Fruit fly (Drosophila melanogaster) whole organism, prepupa: ENCODE results near the gene Arp1.

Source experiments
- CG10669 ChIP-seq: fragments of 200-800 bp; sonication (Bioruptor generic); optimal IDR thresholded peaks from 3 replicates; lab custom pipeline; 2018; ENCODE audit warnings: missing biosample characterization, mild to moderate bottlenecking, missing genetic modification characterization, moderate library complexity
- CG11762 ChIP-seq: fragments of 200-800 bp; sonication (Bioruptor generic); optimal IDR thresholded peaks from 3 replicates; lab custom pipeline; 2016; ENCODE audit warnings: missing biosample characterization, missing genetic modification characterization; ENCODE audit not compliant: insufficient read depth
- CG15336 ChIP-seq: fragments of 200-800 bp; sonication (Bioruptor generic); IDR thresholded peaks from 2 replicates; pipeline ENCODE4 v1.3.6; 2022; ENCODE audit warnings: missing biosample characterization, missing genetic modification characterization
- CG1621 ChIP-seq: fragments of 200-800 bp; sonication (Bioruptor generic); optimal IDR thresholded peaks from 3 replicates; lab custom pipeline; 2018; ENCODE audit warnings: missing biosample characterization, mild to moderate bottlenecking, missing genetic modification characterization
- CG3032 ChIP-seq: fragments of 200-800 bp; optimal IDR thresholded peaks from 2 replicates; lab custom pipeline; 2019; ENCODE audit warnings: missing biosample characterization, mild to moderate bottlenecking, missing genetic modification characterization, moderate library complexity
- CG31627 ChIP-seq: fragments of 200-800 bp; sonication (Bioruptor generic); optimal IDR thresholded peaks from 3 replicates; lab custom pipeline; 2016; ENCODE audit warnings: missing biosample characterization, missing genetic modification characterization
- CG6163 ChIP-seq: fragments of 200-800 bp; sonication (Bioruptor generic); IDR thresholded peaks from 3 replicates; pipeline ENCODE4 v1.3.6; 2022; ENCODE audit warnings: missing biosample characterization, missing genetic modification characterization
- CG6276 ChIP-seq: fragments of 200-800 bp; sonication (Bioruptor generic); optimal IDR thresholded peaks from 2 replicates; lab custom pipeline; 2017; ENCODE audit warnings: missing biosample characterization, mild to moderate bottlenecking, missing genetic modification characterization
- CG6808 ChIP-seq: fragments of 200-800 bp; sonication (Bioruptor generic); optimal IDR thresholded peaks from 3 replicates; lab custom pipeline; 2017; ENCODE audit warnings: missing biosample characterization, missing genetic modification characterization, mild to moderate bottlenecking, moderate library complexity, missing genetic modification reagents
- CG7368 ChIP-seq: fragments of 200-800 bp; sonication (Bioruptor generic); optimal IDR thresholded peaks from 3 replicates; lab custom pipeline; 2016; ENCODE audit warnings: missing biosample characterization, missing genetic modification characterization
- CG8119 ChIP-seq: fragments of 200-800 bp; sonication (Bioruptor generic); IDR thresholded peaks from 3 replicates; pipeline ENCODE4 v1.3.6; 2022; ENCODE audit warnings: missing biosample characterization, missing genetic modification characterization
- CG8632 ChIP-seq: fragments of 200-800 bp; sonication (Bioruptor generic); optimal IDR thresholded peaks from 3 replicates; lab custom pipeline; 2016; ENCODE audit warnings: missing biosample characterization, missing genetic modification characterization
- CG9139 ChIP-seq: fragments of 200-800 bp; sonication (Bioruptor generic); optimal IDR thresholded peaks from 3 replicates; lab custom pipeline; 2017; ENCODE audit warnings: missing biosample characterization, mild to moderate bottlenecking, missing genetic modification characterization
- Gug ChIP-seq: fragments of 200-800 bp; sonication (Bioruptor generic); IDR thresholded peaks from 2 replicates; pipeline ENCODE4 v1.3.6; 2022; ENCODE audit warnings: missing biosample characterization, missing genetic modification characterization
- Hr4 ChIP-seq: fragments of 200-800 bp; sonication (Bioruptor generic); optimal IDR thresholded peaks from 3 replicates; lab custom pipeline; 2016; ENCODE audit warnings: missing biosample characterization, missing genetic modification characterization
- OdsH ChIP-seq: fragments of 200-800 bp; sonication (Bioruptor generic); optimal IDR thresholded peaks from 3 replicates; lab custom pipeline; 2016; ENCODE audit warnings: missing biosample characterization, missing genetic modification characterization
- achi ChIP-seq: fragments of 200-800 bp; sonication (Bioruptor generic); optimal IDR thresholded peaks from 3 replicates; lab custom pipeline; 2016; ENCODE audit warnings: missing biosample characterization, missing genetic modification characterization
- acj6 ChIP-seq: fragments of 200-800 bp; sonication (Bioruptor generic); optimal IDR thresholded peaks from 3 replicates; lab custom pipeline; 2016; ENCODE audit warnings: missing biosample characterization, missing genetic modification characterization
- cyc ChIP-seq: fragments of 200-800 bp; sonication (Bioruptor generic); optimal IDR thresholded peaks from 3 replicates; lab custom pipeline; 2016; ENCODE audit warnings: missing biosample characterization, missing genetic modification characterization
- dsx ChIP-seq: fragments of 200-800 bp; optimal IDR thresholded peaks from 3 replicates; lab custom pipeline; 2019; ENCODE audit warnings: missing biosample characterization, mild to moderate bottlenecking, missing genetic modification characterization, moderate library complexity; ENCODE audit not compliant: poor library complexity, severe bottlenecking
- eg ChIP-seq: fragments of 200-800 bp; sonication (Bioruptor generic); IDR thresholded peaks from 3 replicates; pipeline ENCODE4 v1.3.6; 2022; ENCODE audit warnings: missing biosample characterization, missing genetic modification characterization
- fkh ChIP-seq: fragments of 200-800 bp; sonication (Bioruptor generic); optimal IDR thresholded peaks from 3 replicates; lab custom pipeline; 2017; ENCODE audit warnings: missing biosample characterization, mild to moderate bottlenecking, missing genetic modification characterization, moderate library complexity
- net ChIP-seq: fragments of 200-800 bp; sonication (Bioruptor generic); optimal IDR thresholded peaks from 3 replicates; lab custom pipeline; 2016; ENCODE audit warnings: missing biosample characterization, missing genetic modification characterization
- salr ChIP-seq, 2 experiments: fragments of 200-800 bp; sonication (Bioruptor generic); optimal IDR thresholded peaks; 3 replicates each; lab custom pipeline; 2016 to 2018; ENCODE audit warnings: missing biosample characterization in 2 of 2, missing genetic modification characterization in 2 of 2, mild to moderate bottlenecking in 1 of 2
- spab ChIP-seq: fragments of 200-800 bp; sonication (Bioruptor generic); optimal IDR thresholded peaks from 2 replicates; lab custom pipeline; 2017; ENCODE audit warnings: missing biosample characterization, mild to moderate bottlenecking, missing genetic modification characterization, missing genetic modification reagents
- ss ChIP-seq, 2 experiments: fragments of 200-800 bp; sonication (Bioruptor generic); optimal IDR thresholded peaks; 2 replicates in 1 of 2; 3 replicates in 1 of 2; lab custom pipeline; 2017 to 2018; ENCODE audit warnings: mild to moderate bottlenecking in 2 of 2, missing biosample characterization in 2 of 2, missing genetic modification characterization in 2 of 2, moderate library complexity in 1 of 2
- svp ChIP-seq: fragments of 200-800 bp; sonication (Bioruptor generic); peaks from one replicate; lab custom pipeline; 2016; ENCODE audit warnings: missing biosample characterization, missing genetic modification characterization
- topi ChIP-seq: fragments of 200-800 bp; sonication (Bioruptor generic); optimal IDR thresholded peaks from 3 replicates; lab custom pipeline; 2016; ENCODE audit warnings: missing biosample characterization, missing genetic modification characterization

Arp1 gene

DNA sequence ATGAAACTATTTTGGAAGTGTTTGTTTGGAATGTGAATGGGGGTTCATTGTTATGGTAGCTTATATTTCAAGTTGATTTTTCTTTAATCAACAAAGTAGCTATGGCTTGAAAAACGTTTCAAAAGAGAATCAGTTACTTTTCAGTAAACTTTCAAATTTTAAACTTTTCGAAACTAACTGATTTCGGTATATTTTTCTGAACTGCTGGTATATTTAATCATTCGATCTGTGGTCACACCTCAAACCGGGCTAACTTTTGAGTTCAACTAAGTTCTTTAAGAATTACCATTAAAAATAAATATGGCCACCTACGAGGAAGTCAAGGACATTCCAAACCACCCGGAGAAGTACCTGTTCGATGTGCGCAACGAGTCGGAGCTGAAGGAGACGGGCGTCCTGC is 13.3 kb downstream of the Arp1 start, which contains the start of gene CG12279:
TSS of gene CG12279 (plus strand) at position 234 of the 400 bp plus-strand sequence.
- TF ChIP-seq dsx = no peak
- TF ChIP-seq cyc = no peak
- TF ChIP-seq acj6 = no peak
- no peak for TF ChIP-seq CG6808 (GFP tag; lab: Kevin White, UChicago)

DNA sequence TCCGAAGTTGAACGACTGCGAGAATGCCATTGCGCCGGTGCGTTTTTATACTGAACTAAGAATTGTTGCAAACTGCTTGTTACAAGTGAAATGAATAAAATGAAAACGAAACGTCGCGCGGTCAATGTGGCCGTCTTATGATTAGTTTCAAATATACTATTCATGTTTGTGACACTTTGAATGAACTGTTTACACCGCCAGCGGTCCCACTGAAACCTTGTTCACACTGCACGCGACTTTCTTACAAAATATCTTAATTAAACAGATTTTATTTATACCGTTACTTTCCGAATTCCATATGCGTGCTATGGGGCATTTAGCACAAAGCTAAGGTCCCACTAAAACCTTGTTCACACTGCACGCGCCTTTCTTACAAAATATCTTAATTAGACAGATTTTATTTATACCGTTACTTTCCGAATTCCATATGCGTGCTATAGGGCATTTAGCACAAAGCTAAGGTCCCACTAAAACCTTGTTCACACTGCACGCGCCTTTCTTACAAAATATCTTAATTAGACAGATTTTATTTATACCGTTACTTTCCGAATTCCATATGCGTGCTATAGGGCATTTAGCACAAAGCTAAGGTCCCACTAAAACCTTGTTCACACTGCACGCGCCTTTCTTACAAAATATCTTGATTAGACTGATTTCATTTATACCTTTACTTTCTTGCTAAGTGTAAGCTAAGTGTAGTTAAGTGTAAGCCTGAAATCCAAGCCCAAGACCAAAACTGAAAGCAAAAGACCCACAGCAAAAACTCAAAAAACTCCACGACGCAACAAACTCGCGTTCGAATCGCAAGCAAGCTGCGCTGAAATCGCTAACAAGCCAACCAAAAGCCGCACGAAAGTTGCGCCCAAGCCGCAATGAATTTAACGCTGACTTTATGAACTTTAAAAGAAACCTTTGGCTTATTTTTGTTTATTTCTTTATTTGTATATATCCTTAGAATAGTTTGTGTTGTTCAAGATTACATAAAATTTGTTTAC is 20.9 kb downstream of the Arp1 start, which contains the start of gene PolQ:
TSS of gene PolQ (minus strand) at position 122 of the 995 bp plus-strand sequence.
- TF ChIP-seq Gug (GFP tag; lab: Robert Waterston, UW) (0 out of 2 replicates have a peak, but pooled peaks have one; percentile 22), CG6163 (GFP tag; lab: Robert Waterston, UW) (0 out of 3 replicates have a peak, but pooled peaks have one; percentile 25)

dm6 chr3R:12715253-12715652 is 23.7 kb downstream of the Arp1 start:
- no peak for TF ChIP-seq CG8632

- no peak for TF ChIP-seq topi
- TF ChIP-seq CG3032 (tag; lab: Kevin White, UChicago) = no peak
Observed at dm6 chr3R:12716251-12716650, 24.7 kb downstream of the Arp1 start.

DNA sequence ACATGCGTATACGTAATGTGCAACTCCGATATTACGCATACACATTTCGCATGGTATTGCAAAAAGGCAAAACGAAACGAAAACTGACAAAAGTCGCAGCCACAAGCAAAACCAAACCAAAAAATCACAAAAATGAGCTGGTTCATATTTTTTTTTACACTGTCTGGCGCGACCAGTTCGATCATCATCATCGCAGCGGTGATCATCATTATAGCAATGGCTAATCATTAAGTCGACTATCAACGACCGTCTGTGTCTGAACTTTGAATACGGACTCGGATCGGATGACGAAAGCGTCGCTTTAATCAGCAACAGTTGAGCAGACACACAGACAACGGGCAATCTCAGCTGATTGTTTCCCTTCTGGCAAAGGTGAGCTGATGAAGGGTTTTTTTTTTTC is 25.4 kb downstream of the Arp1 start:
- TF ChIP-seq CG6276 = peak; percentile 77
- TF ChIP-seq CG10669 (GFP tag; lab: Kevin White, UChicago) = peak; percentile 41
- no peak for TF ChIP-seq salr (GFP tag; optimal IDR thresholded peaks at IDR 0.05; lab: Kevin White, UChicago)
- TF ChIP-seq CG8119 (GFP tag; lab: Robert Waterston, UW) = peak; percentile 46; the same call in 2 of the 3 replicates
- TF ChIP-seq CG31627 (GFP tag; lab: Kevin White, UChicago) = no peak
- TF ChIP-seq net (GFP tag; lab: Kevin White, UChicago) = peak; percentile 53
- no peak for TF ChIP-seq Hr4 (GFP tag; lab: Kevin White, UChicago)
- peak; percentile 38; the same call in 2 of the 3 replicates for TF ChIP-seq eg
- TF ChIP-seq CG15336 = peak; percentile 57
- TF ChIP-seq CG1621 (tag; lab: Kevin White, UChicago) = peak; percentile 63
- TF ChIP-seq CG6808 (GFP tag; lab: Kevin White, UChicago) = peak; percentile 68
- peak; percentile 86 for TF ChIP-seq svp (GFP tag; lab: Kevin White, UChicago)
- TF ChIP-seq achi (GFP tag; lab: Kevin White, UChicago) = no peak
- TF ChIP-seq CG7368 = no peak
- peak; percentile 75 for TF ChIP-seq CG9139 (GFP tag; lab: Kevin White, UChicago)
- TF ChIP-seq spab (GFP tag; lab: Kevin White, UChicago) = peak; percentile 34
- TF ChIP-seq fkh (GFP tag; lab: Kevin White, UChicago) = no peak
- TF ChIP-seq CG11762 (GFP tag; lab: Kevin White, UChicago) = peak; percentile 6
- peak; percentile 78 to 81 for TF ChIP-seq ss (GFP tag; optimal IDR thresholded peaks at IDR 0.05; lab: Kevin White, UChicago)
- TF ChIP-seq OdsH = no peak
